Worm (Caenorhabditis elegans): ENCODE results near the gene ccd-5.

DNA sequence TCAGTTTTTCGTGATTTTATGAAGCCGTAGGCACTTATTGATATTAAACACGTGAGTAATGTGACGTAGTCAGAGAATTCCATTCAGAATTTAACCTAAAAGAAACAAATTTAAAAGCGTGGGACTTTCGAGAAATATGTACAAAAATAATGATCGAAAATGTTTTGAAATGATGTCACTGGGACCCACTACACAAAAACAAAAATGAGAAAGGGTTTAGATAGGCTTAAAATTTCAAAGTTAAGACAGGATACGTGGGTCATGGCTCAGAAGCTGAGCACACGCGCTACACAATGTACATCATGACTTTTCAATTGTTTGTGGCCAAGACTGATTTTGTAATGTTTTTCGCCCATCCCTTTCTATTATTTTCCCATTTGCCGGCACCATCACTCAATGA lies 23.6 kb downstream of the ccd-5 start, which contains the start of gene smvt-1:
- TF ChIP-seq ztf-4 (tag; optimal IDR thresholded peaks at IDR 0.05) (no peak), ztf-11 (tag; optimal IDR thresholded peaks at IDR 0.05) (no peak), nhr-12 (tag; optimal IDR thresholded peaks at IDR 0.05) (no peak), ceh-16 (tag; optimal IDR thresholded peaks at IDR 0.05) (no peak), snpc-4 (tag; optimal IDR thresholded peaks at IDR 0.05) (no peak), nfya-1 (tag; optimal IDR thresholded peaks at IDR 0.05; ENCODE audit: insufficient read depth) (no peak), nhr-28 (tag; optimal IDR thresholded peaks at IDR 0.05) (no peak), egl-5 (tag; optimal IDR thresholded peaks at IDR 0.05) (no peak), elt-3 (tag; optimal IDR thresholded peaks at IDR 0.05) (no peak), nhr-76 (tag; optimal IDR thresholded peaks at IDR 0.05) (no peak), pqm-1 (tag; optimal IDR thresholded peaks at IDR 0.05) (no peak), lin-15B (tag; optimal IDR thresholded peaks at IDR 0.05) (no peak), ZK546.5 (tag; optimal IDR thresholded peaks at IDR 0.05) (no peak)

Data from whole organism, L3 larva.